Fruit fly (Drosophila melanogaster) whole organism, pupa: ENCODE results near the gene CG7024.

Experiments
- CG10348 ChIP-seq: fragments of 200-800 bp; sonication (Bioruptor generic); IDR thresholded peaks from 2 replicates; pipeline ENCODE4 v1.3.6; 2022; ENCODE audit warnings: missing biosample characterization, missing genetic modification characterization
- CG12605 ChIP-seq: fragments of 200-800 bp; sonication (Bioruptor generic); IDR thresholded peaks from 2 replicates; pipeline ENCODE4 v1.3.6; 2022; ENCODE audit warnings: missing biosample characterization, missing genetic modification characterization
- CG13204 ChIP-seq: fragments of 200-800 bp; sonication (Bioruptor generic); optimal IDR thresholded peaks from 2 replicates; lab custom pipeline; 2018; ENCODE audit warnings: missing biosample characterization, mild to moderate bottlenecking, missing genetic modification characterization, moderate library complexity
- CG14655 ChIP-seq: fragments of 200-800 bp; sonication (Bioruptor generic); optimal IDR thresholded peaks from 3 replicates; lab custom pipeline; 2017; ENCODE audit warnings: mild to moderate bottlenecking, missing biosample characterization, missing genetic modification reagents, missing genetic modification characterization
- CG15710 ChIP-seq: fragments of 200-800 bp; sonication (Bioruptor generic); optimal IDR thresholded peaks from 2 replicates; lab custom pipeline; 2018; ENCODE audit warnings: missing biosample characterization, mild to moderate bottlenecking, missing genetic modification characterization, moderate library complexity
- CG17806 ChIP-seq: fragments of 200-800 bp; sonication (Bioruptor generic); optimal IDR thresholded peaks from 2 replicates; lab custom pipeline; 2018; ENCODE audit warnings: missing biosample characterization, mild to moderate bottlenecking, missing genetic modification characterization, moderate library complexity
- CG32121 ChIP-seq: fragments of 200-800 bp; sonication (Bioruptor generic); IDR thresholded peaks from 2 replicates; pipeline ENCODE4 v1.3.6; 2022; ENCODE audit warnings: missing biosample characterization, missing genetic modification characterization
- CG34367 ChIP-seq: fragments of 200-800 bp; sonication (Bioruptor generic); optimal IDR thresholded peaks from 2 replicates; lab custom pipeline; 2018; ENCODE audit warnings: missing biosample characterization, mild to moderate bottlenecking, missing genetic modification characterization
- CG4496 ChIP-seq: fragments of 200-800 bp; sonication (Bioruptor generic); IDR thresholded peaks from 3 replicates; pipeline ENCODE4 v1.3.6; 2022; ENCODE audit warnings: missing biosample characterization, missing genetic modification characterization
- CG8159 ChIP-seq: fragments of 200-800 bp; sonication (Bioruptor generic); optimal IDR thresholded peaks from 3 replicates; lab custom pipeline; 2018; ENCODE audit warnings: missing biosample characterization, mild to moderate bottlenecking, missing genetic modification characterization, moderate library complexity
- CG8301 ChIP-seq: fragments of 200-800 bp; sonication (Bioruptor generic); optimal IDR thresholded peaks from 2 replicates; lab custom pipeline; 2018; ENCODE audit warnings: missing biosample characterization, mild to moderate bottlenecking, missing genetic modification characterization
- CG9948 ChIP-seq: fragments of 200-800 bp; sonication (Bioruptor generic); optimal IDR thresholded peaks from 2 replicates; lab custom pipeline; 2018; ENCODE audit warnings: missing biosample characterization, mild to moderate bottlenecking, missing genetic modification characterization, moderate library complexity
- D1 ChIP-seq: fragments of 200-800 bp; sonication (Bioruptor generic); optimal IDR thresholded peaks from 2 replicates; lab custom pipeline; 2018; ENCODE audit warnings: missing biosample characterization, mild to moderate bottlenecking, missing genetic modification characterization, moderate library complexity
- EcR ChIP-seq: fragments of 200-800 bp; sonication (Bioruptor generic); optimal IDR thresholded peaks from 3 replicates; lab custom pipeline; 2019; ENCODE audit warnings: missing biosample characterization, missing genetic modification characterization, mild to moderate bottlenecking, moderate library complexity, missing genetic modification reagents
- Ets98B ChIP-seq: fragments of 200-800 bp; sonication (Bioruptor generic); IDR thresholded peaks from 2 replicates; pipeline ENCODE4 v1.3.6; 2022; ENCODE audit warnings: missing biosample characterization, missing genetic modification characterization
- Pif1A ChIP-seq: fragments of 200-800 bp; sonication (Bioruptor generic); optimal IDR thresholded peaks from 3 replicates; lab custom pipeline; 2016; ENCODE audit warnings: missing biosample characterization, missing genetic modification characterization
- Pif1B ChIP-seq: fragments of 200-800 bp; sonication (Bioruptor generic); optimal IDR thresholded peaks from 3 replicates; lab custom pipeline; 2016; ENCODE audit warnings: missing biosample characterization, missing genetic modification characterization
- Snoo ChIP-seq: fragments of 200-800 bp; sonication (Bioruptor generic); optimal IDR thresholded peaks from 3 replicates; lab custom pipeline; 2017; ENCODE audit warnings: missing biosample characterization, mild to moderate bottlenecking, missing genetic modification characterization, inconsistent platforms
- fd96Ca ChIP-seq: fragments of 200-800 bp; sonication (Bioruptor generic); IDR thresholded peaks from 3 replicates; pipeline ENCODE4 v1.3.6; 2022; ENCODE audit warnings: missing biosample characterization, missing genetic modification characterization
- gl ChIP-seq: fragments of 200-800 bp; sonication (Bioruptor generic); optimal IDR thresholded peaks from 2 replicates; lab custom pipeline; 2018; ENCODE audit warnings: missing biosample characterization, mild to moderate bottlenecking, missing genetic modification characterization
- rn ChIP-seq: fragments of 200-800 bp; sonication (Bioruptor generic); IDR thresholded peaks from 2 replicates; pipeline ENCODE4 v1.3.6; 2022; ENCODE audit warnings: missing biosample characterization, missing genetic modification characterization

Gene CG7024

dm6 chrX:4671194-4671626 lies 33.9 kb upstream of the CG7024 start:
- TF ChIP-seq Pif1A (GFP tag; lab: Kevin White, UChicago), result peak; percentile 17
- peak; percentile 18 for TF ChIP-seq gl
- TF ChIP-seq CG8159 (tag; lab: Kevin White, UChicago), result peak; percentile 22
- peak; percentile 53 for TF ChIP-seq EcR (GFP tag; lab: Kevin White, UChicago)
- no peak for TF ChIP-seq CG32121 (GFP tag; lab: Robert Waterston, UW)

DNA sequence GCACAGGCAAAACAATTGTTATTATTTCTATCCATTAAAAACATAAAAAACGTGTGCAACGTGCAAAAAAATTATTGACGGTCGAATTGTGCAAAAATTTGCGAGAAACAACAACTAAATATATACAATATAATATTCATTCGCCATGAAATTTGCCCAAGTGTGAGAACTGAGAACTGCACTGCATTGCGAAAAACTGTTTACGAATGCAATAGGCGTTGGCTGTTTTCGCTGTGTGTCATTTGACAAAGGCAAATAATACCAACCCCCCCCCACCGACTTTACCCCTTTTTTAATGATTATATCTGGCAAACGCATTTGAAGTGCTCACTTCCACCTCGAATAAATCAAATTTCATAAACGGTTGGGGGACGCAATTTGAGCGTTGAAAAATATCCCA lies 30.1 kb upstream of the CG7024 start:
- TF ChIP-seq CG15710 (tag; lab: Kevin White, UChicago), result no peak
- TF ChIP-seq CG14655, result no peak
- TF ChIP-seq CG12605 (GFP tag; lab: Robert Waterston, UW), result no peak
- TF ChIP-seq CG32121 (GFP tag; lab: Robert Waterston, UW), result no peak
- no peak for TF ChIP-seq Snoo (tag; lab: Kevin White, UChicago)
- no peak for TF ChIP-seq CG8301 (tag; lab: Kevin White, UChicago)
- TF ChIP-seq D1 (tag; lab: Kevin White, UChicago), result no peak
- TF ChIP-seq rn (GFP tag; lab: Robert Waterston, UW), result no peak
- no peak for TF ChIP-seq Pif1A (GFP tag; lab: Kevin White, UChicago)
- no peak for TF ChIP-seq Ets98B (GFP tag; lab: Robert Waterston, UW)
- no peak for TF ChIP-seq CG10348
- TF ChIP-seq CG13204 (GFP tag; lab: Kevin White, UChicago), result no peak
- no peak for TF ChIP-seq fd96Ca (GFP tag; lab: Robert Waterston, UW)
- no peak for TF ChIP-seq CG4496 (GFP tag; lab: Robert Waterston, UW)
- TF ChIP-seq CG8159 (tag; lab: Kevin White, UChicago), result no peak
- no peak for TF ChIP-seq EcR (GFP tag; lab: Kevin White, UChicago)
- TF ChIP-seq CG9948 (tag; lab: Kevin White, UChicago), result no peak
- no peak for TF ChIP-seq Pif1B (GFP tag; lab: Kevin White, UChicago)

dm6 chrX:4677427-4677826 lies 27.7 kb upstream of the CG7024 start:
- no peak for TF ChIP-seq CG17806 (tag; lab: Kevin White, UChicago)
- peak; percentile 52; the same call in 1 of the 3 replicates for TF ChIP-seq CG4496 (GFP tag; lab: Robert Waterston, UW)
- 0 out of 2 replicates have a peak, but pooled peaks have one; percentile 13 for TF ChIP-seq Ets98B (GFP tag; lab: Robert Waterston, UW)
- TF ChIP-seq CG13204 (GFP tag; lab: Kevin White, UChicago), result no peak
- TF ChIP-seq Pif1B (GFP tag; lab: Kevin White, UChicago), result peak; percentile 1
- TF ChIP-seq, all 21 proteins: peak for 3

DNA sequence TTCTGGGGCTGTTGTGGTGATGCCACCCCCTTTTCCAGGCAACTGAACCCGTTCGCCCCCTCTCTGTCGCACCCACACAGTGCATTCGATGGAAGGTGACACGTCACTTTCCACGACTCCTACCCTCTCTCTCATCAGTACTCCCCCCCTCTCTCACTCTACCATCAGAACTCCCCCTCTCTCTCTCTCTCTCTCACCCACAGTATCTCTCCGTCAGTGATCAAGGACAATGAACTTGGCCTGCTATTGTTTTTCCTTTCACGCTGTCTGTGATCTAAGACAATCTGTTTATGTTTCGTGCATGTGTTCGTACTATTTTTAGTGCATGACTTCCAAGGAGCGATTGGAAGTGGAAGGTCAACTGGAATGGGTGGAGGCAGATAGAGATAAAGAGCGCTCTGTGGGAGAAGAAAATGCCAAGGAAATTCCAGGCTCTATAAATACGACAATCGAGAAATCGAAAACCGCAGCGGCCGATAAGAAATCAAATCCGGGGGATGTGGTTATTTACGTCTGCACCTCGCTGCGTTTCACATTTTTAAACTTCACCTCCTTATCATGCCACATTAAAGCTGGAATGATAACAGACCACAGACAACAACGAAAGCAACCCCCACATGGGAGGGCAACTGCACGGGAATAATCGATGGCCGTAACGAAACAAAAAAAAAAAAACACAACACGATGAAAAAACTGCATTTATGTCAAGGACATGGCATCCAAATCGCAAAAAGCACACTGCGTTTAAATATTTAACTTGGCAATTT lies 26.8 kb upstream of the CG7024 start:
- TF ChIP-seq CG15710 (tag; lab: Kevin White, UChicago) (no peak), EcR (GFP tag; lab: Kevin White, UChicago) (peak; percentile 91), CG8301 (tag; lab: Kevin White, UChicago) (no peak), Ets98B (GFP tag; lab: Robert Waterston, UW) (no peak)

- TF ChIP-seq CG4496 (GFP tag; lab: Robert Waterston, UW), result peak; percentile 16; the same call in 1 of the 3 replicates
- TF ChIP-seq CG15710 (tag; lab: Kevin White, UChicago), result no peak
- no peak for TF ChIP-seq CG17806 (tag; lab: Kevin White, UChicago)
Observed at dm6 chrX:4678913-4679812, 25.9 kb upstream of the CG7024 start, which contains the start of gene fzr. fzr (minus strand) TSS chrX:4679537.

DNA sequence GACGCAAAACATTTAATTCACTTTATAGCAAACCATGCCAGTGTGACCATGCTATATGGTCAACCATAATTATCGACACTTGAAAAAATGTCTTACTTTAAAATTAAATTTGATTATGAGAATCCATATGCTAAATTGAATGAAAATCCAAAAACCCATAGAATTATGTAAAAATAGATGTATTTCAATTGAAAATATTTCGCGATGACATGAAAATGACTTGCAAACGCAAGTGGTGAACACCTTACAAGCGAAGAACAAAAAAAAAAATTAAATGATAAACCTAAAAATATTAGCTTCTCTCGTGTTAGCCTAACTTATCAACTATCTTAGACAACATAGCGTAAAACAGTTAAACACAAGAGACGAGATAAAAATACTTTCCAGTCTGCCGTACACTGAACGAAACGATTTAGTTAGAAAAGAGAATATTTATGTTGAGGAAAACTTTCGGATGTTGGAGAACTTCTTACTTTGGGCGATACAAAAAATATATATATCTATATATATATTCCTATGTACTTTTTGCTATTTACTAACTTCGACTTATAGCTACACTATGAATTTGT lies 25.2 kb upstream of the CG7024 start:
- TF ChIP-seq CG4496 (GFP tag; lab: Robert Waterston, UW), result peak; percentile 75
- no peak for TF ChIP-seq EcR (GFP tag; lab: Kevin White, UChicago)
- no peak for TF ChIP-seq D1 (tag; lab: Kevin White, UChicago)
- TF ChIP-seq CG32121 (GFP tag; lab: Robert Waterston, UW), result peak; percentile 60
- no peak for TF ChIP-seq CG13204 (GFP tag; lab: Kevin White, UChicago)
- TF ChIP-seq Ets98B (GFP tag; lab: Robert Waterston, UW), result peak; percentile 36
- no peak for TF ChIP-seq rn (GFP tag; lab: Robert Waterston, UW)
- no peak for TF ChIP-seq CG10348
- peak; percentile 45 for TF ChIP-seq CG9948 (tag; lab: Kevin White, UChicago)
- peak; percentile 55 for TF ChIP-seq CG8301 (tag; lab: Kevin White, UChicago)
- peak; percentile 59 for TF ChIP-seq CG14655
- TF ChIP-seq Pif1B (GFP tag; lab: Kevin White, UChicago), result peak; percentile 51
- peak; percentile 64 for TF ChIP-seq Pif1A (GFP tag; lab: Kevin White, UChicago)
- TF ChIP-seq CG8159 (tag; lab: Kevin White, UChicago), result peak; percentile 60
- peak; percentile 44 for TF ChIP-seq CG15710 (tag; lab: Kevin White, UChicago)
- TF ChIP-seq CG34367 (tag; lab: Kevin White, UChicago), result peak; percentile 51
- peak; percentile 56 for TF ChIP-seq CG17806 (tag; lab: Kevin White, UChicago)
- no peak for TF ChIP-seq Snoo (tag; lab: Kevin White, UChicago)
